Fruit fly (Drosophila melanogaster): ENCODE data around the gene Rel.
A peak's percentile ranks its signal among the peaks of the same experiment; 100 is the strongest.

Gene Rel

dm6 chr3R:9033619-9034401, 14.0 kb downstream of the Rel start:
- peak; percentile 88 for TF ChIP-seq CG17801 (GFP tag; optimal IDR thresholded peaks at IDR 0.05; ENCODE audit: partially characterized antibody)

- peak; percentile 86 for TF ChIP-seq CG17801 (GFP tag; optimal IDR thresholded peaks at IDR 0.05; ENCODE audit: partially characterized antibody)
These were observed 15.9 kb downstream of the Rel start for dm6 chr3R:9031797-9032418.

DNA sequence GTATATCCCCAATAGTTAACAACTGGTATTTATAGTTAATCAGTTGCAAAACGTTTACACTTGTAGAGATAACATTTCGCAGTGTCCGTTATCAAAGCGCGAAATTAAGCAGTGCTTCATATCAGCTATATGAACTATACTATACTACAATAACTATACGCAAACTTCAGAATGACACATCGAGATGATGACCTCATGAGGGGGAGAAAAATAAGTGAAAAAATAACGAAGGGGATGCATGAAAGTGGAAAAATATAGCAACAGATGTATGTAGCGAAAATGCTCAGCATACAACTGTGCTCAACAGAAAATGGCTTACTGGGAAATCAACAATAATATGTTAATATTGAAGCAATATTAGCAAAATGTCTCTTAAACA, 17.0 kb downstream of the Rel start:
- no peak for TF ChIP-seq CG17801 (GFP tag; optimal IDR thresholded peaks at IDR 0.05; ENCODE audit: partially characterized antibody)

- TF ChIP-seq CG17801 (GFP tag; optimal IDR thresholded peaks at IDR 0.05; ENCODE audit: partially characterized antibody) = no peak
These were observed 17.6 kb downstream of the Rel start for dm6 chr3R:9030006-9030749.

DNA sequence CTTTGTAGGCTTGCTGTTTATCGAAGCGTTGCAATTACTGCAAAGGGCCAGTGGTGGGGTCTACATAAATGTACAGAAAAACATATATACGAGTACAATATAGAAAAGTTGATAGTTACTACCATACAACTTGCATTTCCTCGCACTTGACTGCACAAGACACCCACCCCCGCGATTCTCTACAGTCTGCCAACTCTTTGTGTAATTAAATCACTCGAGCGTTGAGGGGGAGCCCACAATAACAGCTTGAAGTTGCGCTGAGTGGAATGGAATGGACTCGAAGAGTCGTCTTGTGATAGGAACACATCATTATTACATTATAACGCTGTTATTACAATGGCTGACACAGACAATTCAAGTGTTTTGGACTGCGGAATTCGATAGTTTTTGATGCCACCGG, 18.4 kb downstream of the Rel start:
- TF ChIP-seq CG17801 (GFP tag; optimal IDR thresholded peaks at IDR 0.05; ENCODE audit: partially characterized antibody) = no peak

DNA sequence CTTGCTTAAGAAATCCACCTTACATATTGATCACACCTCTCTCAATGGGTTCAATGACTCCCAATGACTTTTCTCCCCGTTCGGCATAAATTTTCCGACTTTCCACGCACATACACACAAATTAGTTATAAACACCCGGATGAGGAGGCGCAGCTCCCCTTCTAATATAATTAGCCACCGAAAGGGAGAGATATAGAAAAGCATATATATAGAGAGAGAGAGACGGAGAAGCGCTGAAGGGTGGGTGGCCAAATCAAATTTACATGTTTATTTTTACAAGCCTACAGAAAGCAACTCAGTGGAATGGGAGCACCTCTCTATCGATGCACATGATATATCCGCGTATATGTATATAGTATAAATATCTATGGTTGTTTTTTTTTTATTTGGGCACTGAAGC, 19.1 kb downstream of the Rel start:
- TF ChIP-seq CG17801 (GFP tag; optimal IDR thresholded peaks at IDR 0.05; ENCODE audit: partially characterized antibody) = no peak

DNA sequence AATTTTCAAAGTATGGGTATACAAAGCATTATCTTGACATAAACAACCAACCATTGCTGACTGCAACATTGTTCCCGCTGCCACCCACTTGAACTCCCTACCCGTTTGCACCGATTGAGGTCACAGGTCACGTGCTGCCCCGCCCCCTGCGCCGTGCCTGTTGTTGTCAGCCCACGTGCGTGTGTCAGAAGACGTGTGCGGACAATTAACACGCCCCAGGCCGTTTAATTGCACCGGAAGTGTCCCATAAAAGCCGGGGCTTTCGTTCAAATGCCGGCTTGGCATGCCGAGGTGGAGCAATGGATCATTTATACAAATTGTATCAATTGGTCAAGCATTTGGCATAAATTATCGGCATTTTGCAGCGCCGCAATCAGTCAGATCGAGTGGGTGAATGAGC, 20.7 kb downstream of the Rel start:
- TF ChIP-seq CG17801 (GFP tag; optimal IDR thresholded peaks at IDR 0.05; ENCODE audit: partially characterized antibody) = no peak

DNA sequence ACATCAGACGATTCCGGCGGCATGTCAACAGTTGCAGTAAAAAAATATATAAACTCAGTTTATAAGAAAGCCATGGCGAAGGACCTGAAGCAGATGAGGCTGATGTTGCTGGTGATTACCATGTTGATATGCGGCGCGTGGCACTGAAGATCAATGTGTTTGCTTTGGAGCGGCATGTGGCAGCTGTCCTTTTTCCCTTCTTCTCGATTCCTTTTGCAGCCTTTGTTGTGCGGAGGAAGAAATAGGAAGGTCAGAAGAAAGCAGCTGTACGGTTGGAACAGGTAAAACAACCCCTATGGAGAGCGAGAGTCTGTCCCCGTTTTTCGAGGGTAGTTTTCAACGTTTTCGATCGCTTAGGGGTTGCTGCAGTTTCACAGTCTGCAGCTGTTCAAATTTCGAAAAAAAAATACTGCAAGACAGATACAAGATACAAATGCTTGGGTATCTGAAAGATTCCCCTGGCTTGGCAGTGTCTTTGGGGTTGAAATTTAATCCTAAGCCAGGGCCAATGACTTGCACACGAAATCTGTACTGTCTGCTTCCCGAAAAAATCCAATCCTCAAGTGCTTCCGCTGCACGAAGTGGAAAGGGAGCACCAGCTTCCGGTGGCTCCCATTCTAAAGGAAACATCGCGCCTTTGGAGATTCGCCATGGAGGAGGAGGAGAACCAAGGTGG, 22.8 kb downstream of the Rel start:
- no peak for TF ChIP-seq CG17801 (GFP tag; optimal IDR thresholded peaks at IDR 0.05; ENCODE audit: partially characterized antibody)

dm6 chr3R:9023934-9024333, 23.8 kb downstream of the Rel start:
- no peak for TF ChIP-seq CG17801 (GFP tag; optimal IDR thresholded peaks at IDR 0.05; ENCODE audit: partially characterized antibody)

DNA sequence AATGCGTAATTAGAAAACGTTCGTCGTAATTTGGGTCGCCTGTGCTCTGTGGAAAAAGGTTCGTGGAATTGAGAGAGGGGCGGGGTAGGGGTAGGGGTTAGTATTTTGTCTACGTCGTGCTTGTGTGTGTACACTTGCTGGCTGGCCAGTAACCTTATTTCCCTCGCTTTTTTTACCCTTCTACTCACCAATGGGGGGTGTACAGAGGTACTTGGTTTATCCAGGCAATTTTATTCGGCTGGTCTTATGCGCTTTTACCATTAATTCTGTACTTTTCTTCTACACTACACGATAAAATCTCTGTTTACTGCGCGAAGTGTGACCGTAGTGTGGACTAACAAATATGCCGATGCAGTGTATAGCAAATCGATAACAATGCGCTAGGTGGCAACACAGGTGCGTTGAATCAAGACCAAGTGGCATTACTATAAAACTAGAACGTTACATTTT, 28.1 kb downstream of the Rel start, which contains the start of gene tgo:
tgo (minus strand) TSS at position 334 of the 450 bp plus-strand sequence.
- peak; percentile 16 for TF ChIP-seq CG17801 (GFP tag; optimal IDR thresholded peaks at IDR 0.05; ENCODE audit: partially characterized antibody)

- peak; percentile 46 for TF ChIP-seq CG17801 (GFP tag; optimal IDR thresholded peaks at IDR 0.05; ENCODE audit: partially characterized antibody)
These were observed 30.9 kb downstream of the Rel start for dm6 chr3R:9016869-9017268.

DNA sequence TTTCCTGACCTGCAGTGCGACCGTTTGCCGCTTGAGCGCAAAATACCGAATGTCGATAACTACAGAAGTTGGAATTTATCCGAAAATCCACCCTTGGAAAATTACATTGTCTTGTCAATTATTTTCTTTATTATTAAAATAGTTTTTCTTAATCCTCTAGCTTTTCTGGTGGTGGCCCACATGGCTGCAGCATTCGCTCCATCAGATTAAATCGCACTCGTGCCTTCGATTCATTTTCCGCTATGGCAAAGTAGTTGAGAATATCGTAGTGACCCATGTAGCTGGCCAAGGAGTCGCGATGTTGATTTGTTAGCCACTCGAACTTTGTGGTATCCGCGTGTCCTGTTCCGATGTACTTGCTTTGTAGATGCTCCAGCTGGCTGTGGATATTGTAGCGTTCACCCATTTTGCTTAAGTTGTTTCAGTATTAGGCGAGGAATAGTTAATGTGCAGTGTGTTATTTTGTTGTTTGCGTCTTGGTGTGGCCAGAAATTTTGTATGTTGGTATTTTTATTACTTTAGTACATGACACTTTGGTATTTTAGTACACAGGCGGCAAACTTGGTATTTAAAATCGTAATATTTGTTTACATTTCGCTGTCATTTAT, 32.8 kb downstream of the Rel start, which contains the start of the genes Kcmf1, Sf3b5 and CG11986:
Kcmf1 (minus strand) TSS at position 51 of the 608 bp plus-strand sequence.
Sf3b5 (minus strand) TSS at position 483 of the 608 bp plus-strand sequence.
CG11986 (plus strand) TSS at position 588 of the 608 bp plus-strand sequence.
- no peak for TF ChIP-seq CG17801 (GFP tag; optimal IDR thresholded peaks at IDR 0.05; ENCODE audit: partially characterized antibody)

DNA sequence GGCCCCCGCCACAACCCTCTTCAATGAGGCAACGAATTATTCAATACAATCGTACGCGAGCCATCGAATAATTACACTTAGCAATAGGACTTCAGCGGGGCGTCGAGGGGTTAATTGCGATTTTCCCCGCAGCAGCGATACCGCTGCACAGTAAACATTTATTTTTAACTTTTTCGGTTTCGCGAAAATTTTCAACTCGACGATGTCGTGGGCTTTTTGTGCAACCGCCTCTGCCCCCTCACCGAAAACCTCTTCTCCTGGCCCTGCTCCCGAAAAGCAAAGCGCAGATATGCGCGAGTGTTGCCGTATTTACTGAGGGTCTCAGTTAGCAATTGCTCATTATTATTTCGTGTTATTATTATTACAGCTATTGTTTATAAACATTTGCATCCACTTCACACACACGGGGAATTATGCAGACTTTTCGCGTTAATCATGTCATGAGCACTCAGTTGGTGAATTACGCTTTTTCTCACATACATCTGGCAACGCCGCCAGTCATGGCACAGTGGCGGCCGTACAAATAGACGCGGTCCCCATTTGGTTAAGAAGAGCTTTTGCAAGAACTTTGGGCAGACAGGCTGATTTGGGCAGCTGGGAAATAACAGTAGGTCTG, 33.9 kb downstream of the Rel start:
- peak; percentile 35 for TF ChIP-seq CG17801 (GFP tag; optimal IDR thresholded peaks at IDR 0.05; ENCODE audit: partially characterized antibody)

DNA sequence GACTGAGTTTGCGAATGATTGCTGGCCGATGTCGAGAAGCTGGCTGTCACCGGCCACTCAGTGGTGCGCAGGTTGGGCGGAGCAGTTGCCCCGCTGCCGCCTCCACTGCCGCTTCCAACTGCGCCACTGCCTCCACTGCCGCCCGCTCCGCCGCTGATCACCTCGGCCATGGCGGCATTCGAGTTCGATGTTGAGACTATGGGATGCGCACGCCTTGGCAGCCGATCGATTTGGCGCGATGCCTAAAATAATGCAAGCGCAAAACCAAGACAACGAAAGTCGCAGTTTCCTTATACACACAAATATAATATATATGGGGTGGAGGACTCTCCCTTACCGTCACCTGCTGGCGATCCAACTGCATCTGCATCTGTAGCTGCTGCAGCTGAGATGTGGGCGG, 36.1 kb downstream of the Rel start:
- no peak for TF ChIP-seq CG17801 (GFP tag; optimal IDR thresholded peaks at IDR 0.05; ENCODE audit: partially characterized antibody)
